Fruit fly (Drosophila melanogaster) S2 (cell line): Measurements from ENCODE around the gene Xrcc2.

ENCODE experiments used
- CG8478 ChIP-seq: fragments of >200 bp; optimal IDR thresholded peaks from 2 replicates; lab custom pipeline; 2018
- CTCF ChIP-seq, 2 experiments: fragments of >200 bp; optimal IDR thresholded peaks; 2 replicates each; lab custom pipeline; 2018

Gene Xrcc2

DNA sequence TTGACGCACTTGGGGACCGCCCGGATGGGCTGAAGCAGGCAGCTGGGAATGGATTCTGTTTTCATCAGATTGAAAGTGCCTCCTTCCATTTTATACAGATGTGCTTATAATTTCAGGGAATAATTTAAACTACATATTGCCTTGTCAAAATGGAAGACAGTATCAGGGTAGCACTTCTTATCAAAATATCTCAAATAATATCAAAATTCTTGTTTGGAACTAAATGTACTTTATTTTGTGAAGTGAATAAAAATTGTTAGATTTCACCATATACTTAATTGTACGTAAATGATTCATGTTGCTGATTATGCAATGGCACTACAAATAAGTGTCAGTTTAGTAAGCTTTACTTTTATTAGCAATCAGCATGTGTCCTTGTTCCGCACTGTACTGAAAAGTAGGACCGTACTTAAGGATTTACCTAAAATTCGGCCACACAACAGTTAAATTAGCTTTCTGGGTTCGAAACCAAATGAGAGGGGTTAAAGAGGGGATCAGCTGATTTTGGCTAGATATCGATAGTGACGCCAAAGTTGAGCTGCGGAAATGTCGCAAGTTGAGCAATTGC, 28.3 kb downstream of the Xrcc2 start, which contains the start of the genes CG15042 and CG15047:
Gene CG15042, minus strand, starts transcription at position 101 of the 568 bp plus-strand sequence.
Gene CG15047, plus strand, starts transcription at position 518 of the 568 bp plus-strand sequence.
- TF ChIP-seq CTCF (optimal IDR thresholded peaks at IDR 0.05; lab: Kevin White, UChicago) (no peak), CG8478 (no peak)

DNA sequence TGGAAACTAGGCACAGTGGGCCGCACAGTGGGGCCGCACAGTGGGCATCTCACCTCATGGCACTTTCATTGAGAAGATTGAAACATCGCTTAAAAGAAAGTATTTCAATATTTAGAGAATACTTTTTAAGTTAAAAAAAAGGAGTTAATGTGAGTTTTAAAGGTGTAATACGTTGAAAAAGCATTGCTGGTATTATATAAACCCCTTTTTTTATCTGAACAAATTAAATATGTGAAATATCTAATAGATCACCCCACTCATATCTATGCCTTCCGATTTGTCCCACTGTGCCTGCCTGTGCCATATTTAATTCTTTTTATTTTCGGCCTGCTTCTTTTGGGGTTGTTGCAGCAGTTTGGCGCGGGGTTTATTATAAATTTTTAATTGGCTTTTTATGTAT, 33.4 kb downstream of the Xrcc2 start:
- TF ChIP-seq CG8478 (no peak), CTCF (optimal IDR thresholded peaks at IDR 0.05; lab: Kevin White, UChicago) (no peak)

DNA sequence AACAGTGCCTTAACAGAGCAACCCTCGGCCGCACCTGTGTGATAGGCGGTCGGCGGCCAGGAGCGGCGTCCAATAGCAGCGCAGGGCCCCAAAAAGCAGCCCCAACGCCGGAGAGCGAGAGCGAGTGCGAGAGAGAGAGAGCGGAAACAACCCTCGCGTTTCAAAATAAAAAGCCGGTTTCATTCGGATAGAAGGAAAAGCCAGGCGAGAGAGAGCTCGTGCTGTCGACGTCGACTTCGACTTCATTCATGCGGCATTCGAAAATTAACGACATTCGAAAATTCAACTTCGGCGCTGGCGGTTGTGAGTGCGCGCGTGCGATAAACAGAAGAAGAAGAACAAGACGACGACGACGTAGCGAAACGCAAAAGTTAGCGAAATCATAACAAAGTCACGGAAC, 34.5 kb downstream of the Xrcc2 start:
- TF ChIP-seq CG8478: no peak
- no peak for TF ChIP-seq CTCF (optimal IDR thresholded peaks at IDR 0.05; lab: Kevin White, UChicago)

DNA sequence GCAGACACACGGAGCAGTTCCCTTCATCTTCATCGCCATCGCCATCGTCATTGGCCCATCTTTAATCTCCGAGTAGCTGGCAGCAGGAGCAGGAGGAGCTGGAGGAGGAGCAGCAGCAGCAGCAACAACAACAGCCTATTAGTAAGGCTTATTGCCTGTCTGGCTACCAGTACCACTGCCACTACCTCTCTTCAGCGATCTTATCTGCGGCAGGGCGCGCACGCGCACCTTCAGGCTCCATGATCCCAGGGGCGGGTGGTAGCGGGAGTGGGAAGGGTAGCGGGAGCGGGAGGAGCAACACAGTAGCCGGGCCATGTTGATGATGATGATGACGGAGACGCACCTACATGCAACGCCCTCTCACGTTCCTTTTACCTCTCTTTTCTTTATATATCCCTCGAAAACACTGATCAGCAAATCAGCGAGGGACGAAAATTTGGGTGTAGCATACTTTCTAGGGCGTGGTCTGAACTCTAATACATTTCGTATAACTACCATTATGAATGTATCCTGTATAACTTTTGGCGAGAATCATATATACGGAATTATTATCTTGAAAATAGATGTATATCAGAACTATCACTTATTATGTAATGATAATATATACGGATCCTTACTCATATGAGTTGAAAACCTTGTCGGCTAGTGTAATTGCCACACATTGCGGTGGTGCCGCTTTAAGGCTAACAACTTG, 37.3 kb downstream of the Xrcc2 start:
- TF ChIP-seq CG8478: no peak
- no peak for TF ChIP-seq CTCF (optimal IDR thresholded peaks at IDR 0.05; lab: Kevin White, UChicago)

DNA sequence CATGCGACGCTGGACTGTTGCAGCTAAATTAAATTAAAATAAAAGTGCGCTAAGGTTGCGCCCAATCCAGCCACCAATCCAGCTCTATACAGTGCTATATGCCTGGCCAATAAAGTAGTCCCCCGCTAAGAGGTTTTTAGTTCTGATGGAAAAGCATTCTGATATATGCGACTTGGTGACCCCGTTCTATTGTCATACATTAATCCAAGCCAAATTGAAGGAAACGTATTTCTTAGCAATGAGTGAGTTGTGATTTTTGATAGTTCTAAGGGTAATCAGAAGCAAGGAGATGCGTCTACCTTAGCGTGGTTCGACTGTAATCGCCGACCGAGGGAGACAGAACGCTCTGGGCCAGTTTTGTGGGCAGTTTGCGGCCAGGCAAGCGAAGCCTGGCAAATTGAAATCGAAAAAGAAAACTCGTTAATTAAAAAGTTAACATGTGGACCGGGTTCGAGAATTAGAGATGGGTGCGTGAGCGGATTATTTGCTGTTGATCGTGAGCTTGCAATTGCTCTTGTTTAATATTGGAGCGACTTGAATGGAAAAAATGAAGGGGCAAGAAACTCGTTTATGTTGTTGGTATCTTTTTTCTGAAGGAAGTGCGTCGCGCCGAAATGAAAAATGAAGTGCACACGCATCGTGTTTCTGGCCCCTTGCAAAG, 38.4 kb downstream of the Xrcc2 start:
- TF ChIP-seq CTCF (optimal IDR thresholded peaks at IDR 0.05; lab: Kevin White, UChicago): no peak
- no peak for TF ChIP-seq CG8478

DNA sequence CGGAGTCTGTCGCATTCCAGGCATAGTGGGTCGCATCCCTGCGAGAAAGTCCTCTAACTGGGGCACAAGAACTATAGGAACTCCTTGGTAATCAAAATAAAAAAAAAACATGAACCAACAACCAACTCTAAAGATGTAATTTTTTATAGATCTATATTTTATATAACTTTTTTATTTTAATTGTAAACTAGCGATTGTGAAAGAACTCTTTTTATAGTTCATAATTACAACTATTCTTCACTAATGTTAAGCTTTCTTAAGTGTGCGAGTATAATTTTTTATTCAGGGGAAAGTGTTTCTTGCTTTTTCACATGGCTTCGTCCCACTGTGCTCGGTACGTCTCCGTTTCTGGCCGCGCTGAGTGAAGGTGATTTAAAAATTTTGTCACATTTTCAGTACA, 40.3 kb downstream of the Xrcc2 start:
- TF ChIP-seq CG8478: no peak
- TF ChIP-seq CTCF (optimal IDR thresholded peaks at IDR 0.05; lab: Kevin White, UChicago): no peak

DNA sequence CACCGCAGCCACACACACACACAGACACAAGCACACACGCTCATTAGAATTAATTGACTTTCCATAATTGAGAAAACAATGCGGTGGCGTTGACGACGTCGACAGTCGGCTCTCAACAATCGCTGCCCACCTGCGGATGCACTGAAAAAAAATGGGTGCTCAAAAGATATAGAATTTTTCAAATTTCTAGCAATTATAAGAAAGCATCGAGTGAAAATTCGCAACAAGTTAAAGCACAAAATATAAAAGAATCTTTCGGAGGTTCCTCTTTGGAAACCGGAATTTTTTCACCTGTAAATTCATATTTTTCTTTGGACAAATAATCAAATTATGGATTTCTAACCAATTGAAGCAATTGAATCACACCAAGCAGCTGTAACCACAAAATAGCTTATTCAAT, 42.0 kb downstream of the Xrcc2 start:
- TF ChIP-seq CG8478: no peak
- TF ChIP-seq CTCF (optimal IDR thresholded peaks at IDR 0.05; lab: Kevin White, UChicago): no peak

DNA sequence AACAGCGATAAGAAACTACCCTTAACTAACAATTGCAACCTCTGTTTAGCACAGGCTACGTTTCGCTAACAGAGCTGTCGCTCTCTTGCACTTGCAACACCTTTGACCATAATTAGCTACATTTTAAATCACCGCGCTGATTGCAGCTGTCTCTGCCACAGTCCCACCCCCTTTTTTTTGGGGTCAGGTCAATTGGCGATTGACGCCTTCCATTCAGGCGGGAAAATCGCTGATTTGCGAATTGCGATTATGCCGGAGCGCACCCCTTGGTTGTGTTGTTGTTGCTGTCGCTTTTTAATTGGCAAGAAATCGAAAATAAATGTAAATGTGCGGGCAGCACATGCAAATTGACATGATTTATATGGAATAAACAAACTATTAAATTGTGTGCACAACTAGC, 43.4 kb downstream of the Xrcc2 start:
- TF ChIP-seq CG8478 (no peak), CTCF (optimal IDR thresholded peaks at IDR 0.05; lab: Kevin White, UChicago) (no peak)

DNA sequence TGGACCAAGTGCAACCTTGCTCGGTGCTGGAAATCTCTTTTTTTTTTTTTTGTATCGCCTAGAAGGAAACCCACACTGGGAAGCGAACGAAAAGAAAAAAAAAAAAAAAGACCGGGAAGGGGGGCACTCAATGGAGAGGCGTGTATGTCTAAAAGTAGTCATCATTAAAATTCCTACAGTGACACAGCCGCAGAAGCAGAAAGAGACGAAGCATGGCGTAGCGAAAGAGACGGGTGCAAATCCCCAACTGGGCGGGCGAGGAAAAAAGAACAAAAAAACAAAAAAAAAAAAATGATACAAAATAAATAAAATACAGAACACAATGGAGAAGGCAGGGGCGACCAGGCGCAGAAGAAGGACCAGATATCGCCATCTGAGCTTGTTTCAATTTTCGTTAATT, 44.8 kb downstream of the Xrcc2 start:
- TF ChIP-seq CTCF (optimal IDR thresholded peaks at IDR 0.05; lab: Kevin White, UChicago) (no peak), CG8478 (no peak)

DNA sequence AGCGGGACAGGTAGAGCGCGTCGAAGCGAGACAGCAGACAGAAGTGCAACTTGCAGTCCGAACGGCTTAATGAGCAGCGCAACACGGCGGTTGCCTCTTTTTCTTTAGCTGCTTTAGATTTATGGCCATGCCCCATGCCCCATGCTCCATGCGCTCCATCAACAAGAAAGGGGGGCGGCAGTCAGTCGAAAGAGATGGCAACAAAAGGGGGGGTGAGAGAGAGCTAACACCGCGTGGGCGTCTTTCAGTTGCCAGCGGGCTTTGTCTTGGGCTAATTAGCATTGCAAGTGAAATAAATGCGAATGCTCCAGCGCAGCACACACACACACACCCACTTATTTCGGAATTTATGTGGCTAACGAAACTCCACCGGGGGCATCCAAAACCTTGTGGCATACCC, 45.2 kb downstream of the Xrcc2 start:
- TF ChIP-seq CTCF (optimal IDR thresholded peaks at IDR 0.05; lab: Kevin White, UChicago): no peak
- TF ChIP-seq CG8478: no peak

DNA sequence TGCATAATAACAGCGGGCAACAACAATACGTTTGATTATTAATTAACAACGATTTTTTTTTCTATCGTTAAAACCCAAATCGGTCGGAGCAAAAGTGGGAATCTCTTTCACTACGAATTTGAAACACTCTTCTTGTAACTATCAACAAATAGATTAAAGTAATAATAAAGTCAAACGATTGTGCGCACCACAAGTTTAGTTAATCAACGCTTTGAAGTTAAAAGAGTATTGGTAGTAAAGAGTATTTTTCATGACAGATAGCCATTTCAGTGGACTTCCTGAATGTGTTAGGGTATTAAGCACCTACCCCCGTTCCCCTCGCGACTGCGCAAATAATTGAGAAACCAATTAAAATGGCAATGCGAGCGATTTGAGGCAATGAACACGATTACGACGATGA, 46.9 kb downstream of the Xrcc2 start:
- TF ChIP-seq CG8478 (no peak), CTCF (optimal IDR thresholded peaks at IDR 0.05; lab: Kevin White, UChicago) (no peak)

DNA sequence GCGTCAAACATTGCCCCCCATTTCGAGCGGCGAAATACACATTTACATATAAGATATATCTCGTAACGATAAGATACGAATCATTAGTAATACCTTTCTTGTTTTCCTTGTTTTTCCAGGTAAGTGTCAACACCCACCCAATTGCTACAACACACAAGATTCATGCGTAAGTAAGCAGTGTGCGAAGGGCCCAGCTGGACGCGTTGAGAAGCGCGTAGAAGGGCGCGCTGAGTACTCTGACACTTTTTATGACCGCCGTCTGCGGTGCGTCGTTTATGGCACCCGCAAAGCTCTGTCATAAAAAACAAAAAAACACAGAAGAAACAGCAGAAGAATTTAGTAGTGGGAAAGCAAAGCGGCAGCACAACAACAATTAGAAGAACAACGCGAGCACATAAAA, 47.8 kb downstream of the Xrcc2 start:
- TF ChIP-seq CTCF (optimal IDR thresholded peaks at IDR 0.05; lab: Kevin White, UChicago) (no peak), CG8478 (no peak)

DNA sequence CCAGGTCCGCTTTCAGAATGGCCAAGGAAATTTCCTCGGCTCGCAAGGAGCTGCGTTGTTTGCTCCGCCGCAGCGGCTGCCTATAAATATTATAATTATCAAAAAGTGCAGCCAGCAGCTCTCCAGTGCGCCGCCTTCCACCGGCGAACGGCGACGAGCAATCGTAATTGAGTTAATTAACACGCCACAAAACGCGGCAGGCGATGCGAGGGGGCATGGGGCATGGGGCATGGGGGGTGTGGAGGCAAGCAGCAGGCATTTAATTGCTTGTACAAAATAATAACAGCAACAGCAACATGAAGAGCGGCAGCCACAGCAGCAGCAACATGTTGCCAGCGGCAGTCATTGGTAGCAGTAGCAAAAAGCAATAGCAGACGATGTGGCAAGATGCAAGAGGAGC, 50.8 kb downstream of the Xrcc2 start:
- TF ChIP-seq CTCF (optimal IDR thresholded peaks at IDR 0.05; lab: Kevin White, UChicago): no peak
- no peak for TF ChIP-seq CG8478
